Worm (Caenorhabditis elegans) whole organism, L3 larva: ENCODE measurements around the gene Y65A5A.24.

Experiments
- ZK546.5 ChIP-seq: sonication (generic microtip); optimal IDR thresholded peaks from 2 replicates; lab custom pipeline; 2017; ENCODE audit warnings: missing biosample characterization, missing genetic modification characterization
- elt-1 ChIP-seq: fragments of 150-350 bp; optimal IDR thresholded peaks from 2 replicates; lab custom pipeline; 2014; ENCODE audit warnings: missing biosample characterization, missing genetic modification characterization
- fkh-10 ChIP-seq: sonication (generic microtip); optimal IDR thresholded peaks from 2 replicates; lab custom pipeline; 2017; ENCODE audit warnings: missing biosample characterization, missing genetic modification reagents, missing genetic modification characterization
- hmg-11 ChIP-seq: sonication (generic microtip); optimal IDR thresholded peaks from 2 replicates; lab custom pipeline; 2016; ENCODE audit warnings: missing genetic modification characterization, missing compliant biosample characterization
- nfya-1 ChIP-seq: sonication (generic microtip); optimal IDR thresholded peaks from 2 replicates; lab custom pipeline; 2017; ENCODE audit warnings: missing genetic modification characterization, mild to moderate bottlenecking, missing compliant biosample characterization, antibody characterized with exemption, moderate library complexity; ENCODE audit not compliant: insufficient read depth
- nhr-11 ChIP-seq: fragments of 150-350 bp; optimal IDR thresholded peaks from 2 replicates; lab custom pipeline; 2014; ENCODE audit warnings: missing biosample characterization, missing genetic modification characterization
- nhr-76 ChIP-seq: fragments of 150-350 bp; sonication (generic microtip); optimal IDR thresholded peaks from 5 replicates; lab custom pipeline; 2014; ENCODE audit warnings: missing biosample characterization, missing genetic modification characterization
- zag-1 ChIP-seq: fragments of 150-350 bp; optimal IDR thresholded peaks from 2 replicates; lab custom pipeline; 2014; ENCODE audit warnings: missing biosample characterization, missing genetic modification characterization

DNA sequence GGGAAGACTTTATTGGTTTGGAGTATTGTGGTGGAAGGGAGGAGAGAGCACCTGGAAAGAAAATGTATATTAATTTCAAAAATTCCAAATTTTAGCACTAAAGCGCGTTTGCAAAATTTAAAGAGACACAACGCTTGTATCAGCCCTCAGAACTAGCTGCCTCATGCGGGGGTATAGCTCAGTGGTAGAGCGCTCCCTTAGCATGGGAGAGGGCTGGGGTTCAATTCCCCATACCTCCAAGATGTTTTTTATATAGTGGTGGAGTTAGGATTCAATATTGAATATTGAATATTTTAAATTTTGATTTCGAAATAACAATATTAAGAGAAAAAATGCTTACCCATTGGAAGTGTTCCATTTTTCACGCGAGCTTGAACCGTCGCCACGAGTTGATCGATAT, 5.2 kb downstream of the Y65A5A.24 start:
- TF ChIP-seq nhr-76 (tag; lab: Kevin White, UChicago) (no peak), hmg-11 (peak; percentile 74), nhr-11 (tag; lab: Kevin White, UChicago) (no peak), fkh-10 (GFP tag; lab: Kevin White, UChicago) (no peak), elt-1 (tag; lab: Kevin White, UChicago) (no peak), nfya-1 (peak; percentile 45), ZK546.5 (no peak), zag-1 (tag; lab: Kevin White, UChicago) (no peak)
